Worm (Caenorhabditis elegans): ENCODE results near the gene R160.12.
"Not testable (repeated sequence)": the region's sequence is repeated elsewhere in the genome, so short reads cannot be mapped to it uniquely, and the experiment has no call there.

R160.12 gene

ce11 chrX:4353318-4353717, 24.3 kb downstream of the R160.12 start, which contains the start of gene col-165:
Gene col-165 (plus strand): TSS chrX:4353618.
- TF ChIP-seq gmeb-2 (tag; optimal IDR thresholded peaks at IDR 0.05): no peak

ce11 chrX:4350198-4350597, 27.4 kb downstream of the R160.12 start, which contains the start of gene F14H12.2:
Gene F14H12.2 (plus strand): TSS chrX:4350498.
- TF ChIP-seq ets-4 (tag; optimal IDR thresholded peaks at IDR 0.05) (no peak), che-1 (tag; optimal IDR thresholded peaks at IDR 0.05) (no peak), syd-9 (tag; optimal IDR thresholded peaks at IDR 0.05) (no peak), K02D7.2 (tag; optimal IDR thresholded peaks at IDR 0.05) (no peak)

- TF ChIP-seq fkh-10 (GFP tag; optimal IDR thresholded peaks at IDR 0.05): no peak
- no peak for TF ChIP-seq odd-2 (tag; optimal IDR thresholded peaks at IDR 0.05)
- TF ChIP-seq che-1 (tag; optimal IDR thresholded peaks at IDR 0.05): no peak
- no peak for TF ChIP-seq nhr-11 (tag; optimal IDR thresholded peaks at IDR 0.05)
These were observed 33.7 kb downstream of the R160.12 start, which contains the start of gene F14H12.3 for ce11 chrX:4343915-4344314. Gene F14H12.3 (plus strand): TSS chrX:4344215.

- no peak for TF ChIP-seq ceh-14 (tag; optimal IDR thresholded peaks at IDR 0.05)
These were observed 34.9 kb downstream of the R160.12 start for ce11 chrX:4342730-4343129.

- TF ChIP-seq C38D4.7 (GFP tag; optimal IDR thresholded peaks at IDR 0.05); K09A11.1 (tag; optimal IDR thresholded peaks at IDR 0.05; ENCODE audit: insufficient read depth); zip-5 (tag; optimal IDR thresholded peaks at IDR 0.05): not testable (repeated sequence)
These were observed 38.3 kb downstream of the R160.12 start, which contains the start of gene cst-1 for ce11 chrX:4339332-4339731. Gene cst-1 (plus strand): TSS chrX:4339632.

ce11 chrX:4335950-4336349, 41.6 kb downstream of the R160.12 start, which contains the start of gene cst-2:
Gene cst-2 (minus strand): TSS chrX:4336050.
- TF ChIP-seq ceh-2, pat-9, lin-11 (tag; optimal IDR thresholded peaks at IDR 0.05): not testable (repeated sequence)

- TF ChIP-seq ceh-22, rnt-1, che-1 (tag; optimal IDR thresholded peaks at IDR 0.05): not testable (repeated sequence)
These were observed 45.3 kb downstream of the R160.12 start, which contains the start of gene C24A8.6 for ce11 chrX:4332305-4332704. Gene C24A8.6 (minus strand): TSS chrX:4332405.

ce11 chrX:4328816-4329215, 48.8 kb downstream of the R160.12 start, which contains the start of gene C24A8.5:
Gene C24A8.5 (minus strand): TSS chrX:4328916.
- TF ChIP-seq npax-4 (tag; optimal IDR thresholded peaks at IDR 0.05) (no peak), ceh-22 (tag; optimal IDR thresholded peaks at IDR 0.05) (no peak), hlh-8 (tag; optimal IDR thresholded peaks at IDR 0.05) (no peak), hlh-13 (GFP tag; optimal IDR thresholded peaks at IDR 0.05) (no peak), mec-3 (tag; optimal IDR thresholded peaks at IDR 0.05; ENCODE audit: borderline replicate concordance) (no peak), ets-4 (tag; optimal IDR thresholded peaks at IDR 0.05) (no peak), pat-9 (tag; optimal IDR thresholded peaks at IDR 0.05) (no peak), dve-1 (tag; optimal IDR thresholded peaks at IDR 0.05) (no peak), sdc-2 (tag; optimal IDR thresholded peaks at IDR 0.05) (no peak), che-1 (tag; optimal IDR thresholded peaks at IDR 0.05) (no peak), nfya-1 (tag; optimal IDR thresholded peaks at IDR 0.05) (no peak), hlh-6 (tag; optimal IDR thresholded peaks at IDR 0.05) (no peak), T23F11.4 (GFP tag; optimal IDR thresholded peaks at IDR 0.05) (no peak), fax-1 (tag; optimal IDR thresholded peaks at IDR 0.05) (no peak), ttx-3 (tag; optimal IDR thresholded peaks at IDR 0.05) (no peak), ceh-45 (GFP tag; IDR thresholded peaks at IDR 0.05) (no peak), ceh-9 (tag; optimal IDR thresholded peaks at IDR 0.05) (no peak), odd-2 (tag; optimal IDR thresholded peaks at IDR 0.05) (no peak)
